Worm (Caenorhabditis elegans): Measurements from ENCODE around the gene T21B6.3.

Gene T21B6.3

DNA sequence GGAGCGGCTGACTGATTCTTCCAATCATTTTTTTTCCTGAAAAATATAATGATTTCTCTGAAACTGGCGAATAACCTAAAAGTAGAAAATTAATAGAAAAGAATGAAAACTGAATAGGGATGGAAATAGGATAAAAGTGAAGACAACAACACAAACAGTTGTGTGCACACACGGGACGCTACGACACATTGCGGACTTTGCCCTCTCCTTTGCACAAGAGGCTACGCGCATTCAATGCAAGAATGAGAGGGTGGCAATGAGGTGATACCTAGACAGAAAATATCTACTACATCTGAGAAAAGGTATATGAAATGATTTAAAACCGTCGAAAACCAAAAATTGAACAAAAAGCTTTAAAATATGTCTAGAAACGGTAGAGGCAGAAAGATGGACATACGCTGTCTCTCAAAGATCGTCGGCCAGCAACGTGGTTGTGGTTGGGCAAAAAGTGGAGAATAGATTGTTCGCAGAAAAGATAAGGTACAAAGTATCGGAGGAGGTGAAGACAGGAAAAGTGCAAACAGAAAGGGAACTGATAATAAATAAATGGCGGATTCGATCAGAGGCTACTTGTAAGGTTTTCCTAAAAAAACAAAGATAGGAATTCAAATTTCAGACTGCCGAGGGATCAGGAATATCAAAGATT lies 48.5 kb downstream of the T21B6.3 start, which contains the start of gene suca-1:
Gene suca-1 (minus strand): TSS at position 36 of the 646 bp plus-strand sequence.
- TF ChIP-seq fos-1 (tag; optimal IDR thresholded peaks at IDR 0.05) (peak; percentile 53), C34F6.9 (tag; optimal IDR thresholded peaks at IDR 0.05) (peak; percentile 35), nhr-237 (tag; optimal IDR thresholded peaks at IDR 0.05) (no peak), unc-62 (GFP tag; optimal IDR thresholded peaks at IDR 0.05) (no peak), lin-11 (tag; optimal IDR thresholded peaks at IDR 0.05) (peak; percentile 37), mab-5 (tag; optimal IDR thresholded peaks at IDR 0.05) (no peak), nhr-129 (tag; optimal IDR thresholded peaks at IDR 0.05) (peak; percentile 72), sma-3 (GFP tag; optimal IDR thresholded peaks at IDR 0.05) (peak; percentile 19), F13H6.1 (tag; optimal IDR thresholded peaks at IDR 0.05) (peak; percentile 45), lsy-2 (tag; optimal IDR thresholded peaks at IDR 0.05) (peak in 1 of 2 experiments; percentile 47), nhr-25 (tag; optimal IDR thresholded peaks at IDR 0.05) (peak; percentile 38), lin-13 (GFP tag; optimal IDR thresholded peaks at IDR 0.05) (peak; percentile 4), nhr-12 (tag; optimal IDR thresholded peaks at IDR 0.05) (no peak), sem-4 (tag; optimal IDR thresholded peaks at IDR 0.05) (peak; percentile 3), sma-9 (GFP tag; optimal IDR thresholded peaks at IDR 0.05) (peak; percentile 45), sma-9 (tag; optimal IDR thresholded peaks at IDR 0.05) (no peak), dmd-4 (tag; optimal IDR thresholded peaks at IDR 0.05) (no peak)

DNA sequence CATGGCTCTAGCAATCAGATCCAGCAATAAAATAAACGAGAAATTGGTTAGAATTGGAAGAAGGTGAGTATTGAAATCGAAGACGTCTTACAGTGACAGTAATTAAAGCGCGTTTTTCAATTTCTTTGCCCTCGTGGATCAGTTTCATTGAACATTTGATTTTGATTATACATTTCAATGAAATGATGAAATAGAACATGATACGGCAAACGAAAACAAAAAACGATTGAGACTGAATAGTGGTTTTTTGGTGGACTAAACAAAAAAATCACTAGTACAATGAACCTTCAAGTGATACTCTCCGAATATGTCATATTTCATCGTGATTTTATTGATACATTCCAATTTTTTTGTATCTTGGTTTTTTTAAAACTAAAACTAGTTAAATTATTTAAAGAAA lies 52.3 kb downstream of the T21B6.3 start, which contains the start of gene haly-1:
Gene haly-1 (minus strand): TSS at position 101 of the 400 bp plus-strand sequence.
- no peak for TF ChIP-seq R02D3.7 (tag; optimal IDR thresholded peaks at IDR 0.05)

All from whole organism, L2 larva.